Fruit fly (Drosophila melanogaster): Measurements from ENCODE around the gene CG7149.

CG7149 gene

dm6 chr2L:7775260-7775659 lies 15.1 kb downstream of the CG7149 start:
- TF ChIP-seq fd96Ca (GFP tag; IDR thresholded peaks at IDR 0.05) (no peak), Pif1A (GFP tag; optimal IDR thresholded peaks at IDR 0.05) (no peak), CG10348 (GFP tag; IDR thresholded peaks at IDR 0.05) (no peak), CG14655 (GFP tag; optimal IDR thresholded peaks at IDR 0.05) (no peak), EcR (GFP tag; optimal IDR thresholded peaks at IDR 0.05) (no peak), CG17806 (tag; optimal IDR thresholded peaks at IDR 0.05) (no peak), CG8159 (tag; optimal IDR thresholded peaks at IDR 0.05) (no peak), CG9948 (tag; optimal IDR thresholded peaks at IDR 0.05) (no peak)

dm6 chr2L:7771891-7772290 lies 18.5 kb downstream of the CG7149 start:
- TF ChIP-seq CG13204 (GFP tag; optimal IDR thresholded peaks at IDR 0.05): no peak
- TF ChIP-seq CG8159 (tag; optimal IDR thresholded peaks at IDR 0.05): peak; percentile 81

dm6 chr2L:7767328-7767727 lies 23.0 kb downstream of the CG7149 start, which contains the start of gene CG7191:
Gene CG7191 (plus strand): TSS chr2L:7767628.
- TF ChIP-seq EcR (GFP tag; optimal IDR thresholded peaks at IDR 0.05) (no peak), CG32121 (GFP tag; IDR thresholded peaks at IDR 0.05) (no peak), gl (tag; optimal IDR thresholded peaks at IDR 0.05) (no peak), fd96Ca (GFP tag; IDR thresholded peaks at IDR 0.05) (no peak), CG8159 (tag; optimal IDR thresholded peaks at IDR 0.05) (no peak), Snoo (tag; optimal IDR thresholded peaks at IDR 0.05) (no peak)

dm6 chr2L:7756835-7757234 lies 33.5 kb downstream of the CG7149 start:
- no peak for TF ChIP-seq gl (tag; optimal IDR thresholded peaks at IDR 0.05)
- no peak for TF ChIP-seq CG8301 (tag; optimal IDR thresholded peaks at IDR 0.05)
- no peak for TF ChIP-seq D1 (tag; optimal IDR thresholded peaks at IDR 0.05)
- TF ChIP-seq CG8159 (tag; optimal IDR thresholded peaks at IDR 0.05): peak; percentile 2
- no peak for TF ChIP-seq Pif1B (GFP tag; optimal IDR thresholded peaks at IDR 0.05)
- TF ChIP-seq EcR (GFP tag; optimal IDR thresholded peaks at IDR 0.05): no peak
- no peak for TF ChIP-seq CG34367 (tag; optimal IDR thresholded peaks at IDR 0.05)
- no peak for TF ChIP-seq CG13204 (GFP tag; optimal IDR thresholded peaks at IDR 0.05)
- no peak for TF ChIP-seq CG17806 (tag; optimal IDR thresholded peaks at IDR 0.05)
- TF ChIP-seq CG9948 (tag; optimal IDR thresholded peaks at IDR 0.05): no peak
- no peak for TF ChIP-seq Snoo (tag; optimal IDR thresholded peaks at IDR 0.05)
- no peak for TF ChIP-seq CG10348 (GFP tag; IDR thresholded peaks at IDR 0.05)
- TF ChIP-seq Pif1A (GFP tag; optimal IDR thresholded peaks at IDR 0.05): no peak
- no peak for TF ChIP-seq CG12605 (GFP tag; IDR thresholded peaks at IDR 0.05)
- TF ChIP-seq fd96Ca (GFP tag; IDR thresholded peaks at IDR 0.05): no peak
- peak; percentile 51; the same call in 2 of the 3 replicates for TF ChIP-seq CG4496 (GFP tag; IDR thresholded peaks at IDR 0.05)

dm6 chr2L:7754539-7754938 lies 35.8 kb downstream of the CG7149 start:
- TF ChIP-seq CG34367 (tag; optimal IDR thresholded peaks at IDR 0.05): no peak
- no peak for TF ChIP-seq Pif1A (GFP tag; optimal IDR thresholded peaks at IDR 0.05)
- no peak for TF ChIP-seq CG15710 (tag; optimal IDR thresholded peaks at IDR 0.05)
- no peak for TF ChIP-seq Pif1B (GFP tag; optimal IDR thresholded peaks at IDR 0.05)
- TF ChIP-seq D1 (tag; optimal IDR thresholded peaks at IDR 0.05): no peak
- peak; percentile 25 for TF ChIP-seq CG8159 (tag; optimal IDR thresholded peaks at IDR 0.05)
- no peak for TF ChIP-seq gl (tag; optimal IDR thresholded peaks at IDR 0.05)
- TF ChIP-seq Snoo (tag; optimal IDR thresholded peaks at IDR 0.05): no peak
- no peak for TF ChIP-seq rn (GFP tag; IDR thresholded peaks at IDR 0.05)
- peak; percentile 27 for TF ChIP-seq CG17806 (tag; optimal IDR thresholded peaks at IDR 0.05)
- peak; percentile 53; the same call in 1 of the 2 replicates for TF ChIP-seq CG32121 (GFP tag; IDR thresholded peaks at IDR 0.05)
- TF ChIP-seq CG10348 (GFP tag; IDR thresholded peaks at IDR 0.05): no peak
- TF ChIP-seq CG12605 (GFP tag; IDR thresholded peaks at IDR 0.05): no peak
- TF ChIP-seq CG9948 (tag; optimal IDR thresholded peaks at IDR 0.05): peak; percentile 5
- peak; percentile 43 for TF ChIP-seq CG8301 (tag; optimal IDR thresholded peaks at IDR 0.05)
- TF ChIP-seq EcR (GFP tag; optimal IDR thresholded peaks at IDR 0.05): no peak
- peak; percentile 70; the same call in 2 of the 3 replicates for TF ChIP-seq CG4496 (GFP tag; IDR thresholded peaks at IDR 0.05)
- peak; percentile 69; the same call in 2 of the 3 replicates for TF ChIP-seq fd96Ca (GFP tag; IDR thresholded peaks at IDR 0.05)
- TF ChIP-seq Ets98B (GFP tag; IDR thresholded peaks at IDR 0.05): peak; percentile 53
- no peak for TF ChIP-seq CG13204 (GFP tag; optimal IDR thresholded peaks at IDR 0.05)
- TF ChIP-seq CG14655 (GFP tag; optimal IDR thresholded peaks at IDR 0.05): peak; percentile 31

- TF ChIP-seq CG8301 (tag; optimal IDR thresholded peaks at IDR 0.05): no peak
These were observed 36.5 kb downstream of the CG7149 start, which contains the start of gene CG46025 for dm6 chr2L:7753874-7754273. Gene CG46025 (plus strand): TSS chr2L:7754174.

- TF ChIP-seq Snoo (tag; optimal IDR thresholded peaks at IDR 0.05) (no peak), CG17806 (tag; optimal IDR thresholded peaks at IDR 0.05) (no peak), CG32121 (GFP tag; IDR thresholded peaks at IDR 0.05) (no peak), D1 (tag; optimal IDR thresholded peaks at IDR 0.05) (no peak), CG34367 (tag; optimal IDR thresholded peaks at IDR 0.05) (no peak)
These were observed 37.3 kb downstream of the CG7149 start, which contains the start of gene CG7203 for dm6 chr2L:7753086-7753485. Gene CG7203 (minus strand): TSS chr2L:7753186.
